Fruit fly (Drosophila melanogaster): ENCODE measurements around the gene Klc.
A peak's percentile ranks its signal among the peaks of the same experiment; 100 is the strongest.

Klc gene

dm6 chr3L:12741608-12742007 lies 8.2 kb downstream of the Klc start, which contains the start of gene CG32112 (continued):
- TF ChIP-seq CG6791 (GFP tag; IDR thresholded peaks at IDR 0.05; ENCODE audit: partially characterized antibody) (peak; percentile 67; the same call in 1 of the 3 replicates), CG14710 (tag; optimal IDR thresholded peaks at IDR 0.05) (peak; percentile 62), MBD-R2 (GFP tag; IDR thresholded peaks at IDR 0.05) (peak; percentile 64), CG18262 (tag; optimal IDR thresholded peaks at IDR 0.05) (peak; percentile 10), Xrp1 (GFP tag; IDR thresholded peaks at IDR 0.05) (peak; percentile 11; the same call in 1 of the 2 replicates), CG16813 (GFP tag; IDR thresholded peaks at IDR 0.05; ENCODE audit: partially characterized antibody) (peak; percentile 60), pfk (GFP tag; optimal IDR thresholded peaks at IDR 0.05) (peak; percentile 82), inv (GFP tag; IDR thresholded peaks at IDR 0.05; ENCODE audit: partially characterized antibody) (0 out of 2 replicates have a peak, but pooled peaks have one; percentile 17), lilli (GFP tag; optimal IDR thresholded peaks at IDR 0.05) (peak; percentile 52), CG18764 (GFP tag; optimal IDR thresholded peaks at IDR 0.05) (peak; percentile 36), lbe (GFP tag; optimal IDR thresholded peaks at IDR 0.05) (peak; percentile 57), CG2120 (GFP tag; optimal IDR thresholded peaks at IDR 0.05) (peak; percentile 35), Bgb (GFP tag; IDR thresholded peaks at IDR 0.05; ENCODE audit: partially characterized antibody) (peak; percentile 70), CG10267 (tag; optimal IDR thresholded peaks at IDR 0.05) (peak; percentile 40), BEAF-32 (GFP tag; optimal IDR thresholded peaks at IDR 0.05) (peak; percentile 74), CG2129 (GFP tag; IDR thresholded peaks at IDR 0.05; ENCODE audit: partially characterized antibody) (peak; percentile 43), CG10979 (tag; optimal IDR thresholded peaks at IDR 0.05) (no peak), CG9437 (GFP tag; optimal IDR thresholded peaks at IDR 0.05) (peak; percentile 86), CG4617 (GFP tag; optimal IDR thresholded peaks at IDR 0.05; ENCODE audit: borderline replicate concordance) (peak; percentile 50), stwl (tag; optimal IDR thresholded peaks at IDR 0.05) (peak; percentile 69), row (GFP tag; IDR thresholded peaks at IDR 0.05) (peak; percentile 47; the same call in 1 of the 3 replicates), sna (GFP tag; IDR thresholded peaks at IDR 0.05; ENCODE audit: partially characterized antibody) (peak; percentile 72), Fer1 (GFP tag; optimal IDR thresholded peaks at IDR 0.05) (peak; percentile 5), cas (GFP tag; IDR thresholded peaks at IDR 0.05) (no peak), gfzf (GFP tag; optimal IDR thresholded peaks at IDR 0.05) (peak; percentile 26), CG1792 (GFP tag; optimal IDR thresholded peaks at IDR 0.05) (peak; percentile 8), CG3281 (GFP tag; optimal IDR thresholded peaks at IDR 0.05) (no peak), CG12659 (GFP tag; optimal IDR thresholded peaks at IDR 0.05) (peak; percentile 57), CHES-1-like (GFP tag; optimal IDR thresholded peaks at IDR 0.05) (peak; percentile 19), tll (GFP tag; optimal IDR thresholded peaks at IDR 0.05) (no peak), CG2712 (tag; optimal IDR thresholded peaks at IDR 0.05) (peak; percentile 21), gro (GFP tag; optimal IDR thresholded peaks at IDR 0.05) (peak; percentile 25), CG2116 (GFP tag; optimal IDR thresholded peaks at IDR 0.05) (peak; percentile 89), Dll (GFP tag; IDR thresholded peaks at IDR 0.05; ENCODE audit: partially characterized antibody) (peak; percentile 87), Dp (GFP tag; optimal IDR thresholded peaks at IDR 0.05) (peak; percentile 68), CG11695 (GFP tag; IDR thresholded peaks at IDR 0.05) (no peak), zfh2 (GFP tag; optimal IDR thresholded peaks at IDR 0.05) (peak; percentile 13), Hand (GFP tag; optimal IDR thresholded peaks at IDR 0.05) (no peak), nerfin-2 (GFP tag; IDR thresholded peaks at IDR 0.05; ENCODE audit: partially characterized antibody) (peak; percentile 64; the same call in 1 of the 2 replicates), salm (tag; optimal IDR thresholded peaks at IDR 0.05) (no peak), YL-1 (GFP tag; optimal IDR thresholded peaks at IDR 0.05) (peak; percentile 57), ab (GFP tag; optimal IDR thresholded peaks at IDR 0.05) (no peak), CG18476 (GFP tag; optimal IDR thresholded peaks at IDR 0.05) (no peak)
